Worm (Caenorhabditis elegans): ENCODE measurements around the gene T26G10.1.

T26G10.1 gene

ce11 chrIII:9355412-9355969, 51.0 kb downstream of the T26G10.1 start, which contains the start of gene chtb-1:
Gene chtb-1, minus strand, starts transcription at chrIII:9355462.
- no peak for TF ChIP-seq sma-3 (GFP tag; optimal IDR thresholded peaks at IDR 0.05)
- TF ChIP-seq aly-2 (tag; optimal IDR thresholded peaks at IDR 0.05), result no peak
- TF ChIP-seq snpc-4 (tag; optimal IDR thresholded peaks at IDR 0.05), result no peak
- no peak for TF ChIP-seq nhr-237 (tag; optimal IDR thresholded peaks at IDR 0.05)
